Fruit fly (Drosophila melanogaster) whole organism, embryonic: ENCODE data around the gene Cyp312a1.

Source experiments
- CG6254 ChIP-seq: fragments of 200-800 bp; sonication (Bioruptor generic); optimal IDR thresholded peaks from 3 replicates; lab custom pipeline; 2017; ENCODE audit warnings: mild to moderate bottlenecking, missing biosample characterization, missing genetic modification reagents, missing genetic modification characterization
- pb ChIP-seq: fragments of 200-800 bp; sonication (Bioruptor generic); optimal IDR thresholded peaks from 3 replicates; lab custom pipeline; 2016; ENCODE audit warnings: missing biosample characterization, missing genetic modification characterization

dm6 chr3L:18109459-18109863, 23.0 kb downstream of the Cyp312a1 start, which contains the start of the genes Polr3D and mus304:
- TF ChIP-seq pb (GFP tag; lab: Kevin White, UChicago) (no peak), CG6254 (GFP tag; lab: Kevin White, UChicago) (no peak)
